Worm (Caenorhabditis elegans) whole organism, early embryonic: Measurements from ENCODE around the gene M02F4.1.

Experiments
- ama-1 ChIP-seq: fragments of 150-350 bp; optimal IDR thresholded peaks from 2 replicates; lab custom pipeline; 2014
- ceh-36 ChIP-seq: sonication (generic microtip); optimal IDR thresholded peaks from 2 replicates; lab custom pipeline; 2016; ENCODE audit warnings: missing genetic modification characterization, inconsistent platforms, missing compliant biosample characterization
- ets-7 ChIP-seq: sonication (generic microtip); optimal IDR thresholded peaks from 2 replicates; lab custom pipeline; 2016; ENCODE audit warnings: missing genotype, missing genetic modification characterization, missing compliant biosample characterization
- pes-1 ChIP-seq: fragments of 200-800 bp; sonication (Bioruptor generic); IDR thresholded peaks from 2 replicates; pipeline ENCODE4 v1.3.6; 2022; ENCODE audit warnings: missing genetic modification reagents, missing genetic modification characterization, missing compliant biosample characterization

DNA sequence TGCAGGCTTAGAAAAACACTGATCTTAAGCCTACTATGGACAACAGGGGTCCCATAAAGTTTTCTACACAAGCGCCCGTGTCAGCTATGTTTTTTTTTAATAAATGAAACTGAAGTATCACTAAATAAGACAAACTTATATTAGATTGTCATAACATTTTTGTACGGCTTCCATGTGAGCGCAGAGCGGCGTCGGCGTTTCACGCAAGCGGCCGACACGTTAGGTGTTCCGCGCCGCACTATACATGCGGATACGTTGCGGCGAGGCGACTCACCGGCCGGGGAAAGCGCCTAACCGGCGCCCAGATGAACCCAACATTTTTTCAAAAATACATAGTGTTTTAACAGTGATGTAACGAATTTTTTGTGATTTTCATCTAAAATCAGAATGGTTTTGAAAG, 28.7 kb upstream of the M02F4.1 start:
- TF ChIP-seq ama-1 (lab: Kevin White, UChicago) (no peak), pes-1 (GFP tag; lab: Robert Waterston, UW) (no peak), ets-7 (no peak), ceh-36 (tag; lab: Kevin White, UChicago) (no peak)
